Fruit fly (Drosophila melanogaster): ENCODE measurements around the gene Proc-R.

The Proc-R gene

DNA sequence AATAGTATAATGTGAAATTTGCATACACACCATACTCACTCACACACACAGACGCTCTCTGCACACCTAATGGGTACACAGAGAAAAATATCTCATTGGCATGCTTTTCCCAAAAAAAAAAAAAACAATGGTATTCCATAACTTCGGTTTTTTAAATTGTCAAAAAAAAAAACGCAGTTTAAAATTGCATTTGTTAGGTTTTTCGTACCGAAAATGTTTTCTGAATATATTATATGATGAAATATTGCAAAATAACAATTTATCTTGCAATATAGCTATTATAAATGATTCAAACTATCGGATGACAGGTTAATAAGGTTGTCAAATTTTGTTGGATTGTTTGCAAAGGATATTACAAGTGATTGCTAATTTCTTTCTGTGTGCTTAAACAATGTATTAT, 7.9 kb upstream of the Proc-R start (continued):
- TF ChIP-seq bbx (GFP tag; IDR thresholded peaks at IDR 0.05; ENCODE audit: partially characterized antibody) (no peak), Mrtf (GFP tag; IDR thresholded peaks at IDR 0.05) (no peak), hkb (optimal IDR thresholded peaks at IDR 0.05) (no peak), hkb (GFP tag; IDR thresholded peaks at IDR 0.05) (peak; percentile 49), shn (GFP tag; optimal IDR thresholded peaks at IDR 0.05) (no peak), grau (tag; optimal IDR thresholded peaks at IDR 0.05) (peak; percentile 12), CG10267 (tag; optimal IDR thresholded peaks at IDR 0.05) (no peak), pum (GFP tag; optimal IDR thresholded peaks at IDR 0.05) (no peak), ato (GFP tag; IDR thresholded peaks at IDR 0.05; ENCODE audit: partially characterized antibody) (no peak), CG4424 (GFP tag; optimal IDR thresholded peaks at IDR 0.05) (no peak), Hr51 (GFP tag; optimal IDR thresholded peaks at IDR 0.05) (peak in 1 of 2 experiments; percentile 24), Med (GFP tag) (peak; percentile 46), CG1603 (tag; optimal IDR thresholded peaks at IDR 0.05) (no peak), eve (GFP tag; optimal IDR thresholded peaks at IDR 0.05) (peak in 1 of 2 experiments; percentile 39), CG3995 (GFP tag; optimal IDR thresholded peaks at IDR 0.05) (no peak), trem (tag; optimal IDR thresholded peaks at IDR 0.05) (no peak), CG6689 (GFP tag; IDR thresholded peaks at IDR 0.05) (peak; percentile 55), stwl (tag; optimal IDR thresholded peaks at IDR 0.05) (no peak), ranshi (GFP tag; IDR thresholded peaks at IDR 0.05) (no peak), Gsc (GFP tag; IDR thresholded peaks at IDR 0.05) (no peak), CG2889 (GFP tag; IDR thresholded peaks at IDR 0.05) (no peak), CG10209 (GFP tag; optimal IDR thresholded peaks at IDR 0.05) (peak; percentile 7), CG9797 (GFP tag; optimal IDR thresholded peaks at IDR 0.05) (no peak), Dbx (GFP tag; IDR thresholded peaks at IDR 0.05) (0 out of 3 replicates have a peak, but pooled peaks have one; percentile 17), eyg (GFP tag; optimal IDR thresholded peaks at IDR 0.05) (no peak), sqz (GFP tag; optimal IDR thresholded peaks at IDR 0.05) (peak; percentile 26), CkIIα-i1 (GFP tag; IDR thresholded peaks at IDR 0.05) (no peak), pnt (GFP tag; optimal IDR thresholded peaks at IDR 0.05) (no peak), lola (GFP tag; optimal IDR thresholded peaks at IDR 0.05) (no peak), Vsx1 (GFP tag; optimal IDR thresholded peaks at IDR 0.05) (no peak), lilli (GFP tag; optimal IDR thresholded peaks at IDR 0.05) (peak; percentile 33), sd (tag; optimal IDR thresholded peaks at IDR 0.05) (no peak), CG11398 (GFP tag; optimal IDR thresholded peaks at IDR 0.05) (no peak), CG7839 (tag; optimal IDR thresholded peaks at IDR 0.05) (peak; percentile 53), CG34422 (GFP tag; IDR thresholded peaks at IDR 0.05) (no peak), CG17912 (GFP tag; optimal IDR thresholded peaks at IDR 0.05) (no peak), cad (GFP tag; optimal IDR thresholded peaks at IDR 0.05) (no peak), fd96Cb (tag; optimal IDR thresholded peaks at IDR 0.05) (peak; percentile 12), CG14710 (tag; optimal IDR thresholded peaks at IDR 0.05) (no peak), cato (GFP tag; optimal IDR thresholded peaks at IDR 0.05; ENCODE audit: borderline replicate concordance) (no peak), phol (tag; optimal IDR thresholded peaks at IDR 0.05) (peak; percentile 27), H15 (GFP tag; IDR thresholded peaks at IDR 0.05) (no peak), CG4617 (GFP tag; optimal IDR thresholded peaks at IDR 0.05; ENCODE audit: borderline replicate concordance) (no peak), CG5180 (GFP tag; optimal IDR thresholded peaks at IDR 0.05) (no peak), CG8388 (GFP tag; optimal IDR thresholded peaks at IDR 0.05) (no peak), CG33557 (GFP tag; optimal IDR thresholded peaks at IDR 0.05) (no peak), CG12155 (GFP tag; optimal IDR thresholded peaks at IDR 0.05) (no peak), en (GFP tag; optimal IDR thresholded peaks at IDR 0.05) (no peak), MBD-R2 (GFP tag; IDR thresholded peaks at IDR 0.05) (no peak), CrebB (tag; optimal IDR thresholded peaks at IDR 0.05) (no peak), vfl (GFP tag; optimal IDR thresholded peaks at IDR 0.05) (no peak)

Data from whole organism, embryonic.